Fruit fly (Drosophila melanogaster): ENCODE measurements around the gene mil.

DNA sequence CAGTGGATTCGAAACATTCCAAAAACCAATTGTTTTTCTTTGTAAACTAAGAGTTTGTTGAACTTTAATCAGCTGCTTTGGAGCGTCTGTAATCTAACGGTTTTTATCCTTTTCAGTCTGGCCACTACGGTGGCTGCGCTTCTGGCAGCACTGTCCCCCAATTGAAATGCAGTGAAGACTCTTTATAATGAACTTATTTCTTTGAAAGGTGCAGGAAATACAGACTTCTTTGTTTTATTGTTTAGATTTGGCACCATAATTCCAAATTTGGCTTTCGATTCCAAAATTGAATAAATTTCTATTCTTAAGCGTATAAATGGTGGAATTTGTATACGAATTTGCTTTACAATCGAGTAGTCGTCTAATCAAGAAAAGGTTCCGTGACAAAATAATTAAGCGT is 15.9 kb downstream of the mil start, which contains the start of gene nenya:
- TF ChIP-seq fkh (GFP tag; optimal IDR thresholded peaks at IDR 0.05), result no peak
- TF ChIP-seq Met (GFP tag; optimal IDR thresholded peaks at IDR 0.05), result no peak
- no peak for TF ChIP-seq CG11902 (GFP tag; optimal IDR thresholded peaks at IDR 0.05)
- TF ChIP-seq OdsH (GFP tag; optimal IDR thresholded peaks at IDR 0.05), result no peak
- no peak for TF ChIP-seq Hr38 (GFP tag; optimal IDR thresholded peaks at IDR 0.05)
- TF ChIP-seq Hr39 (GFP tag; optimal IDR thresholded peaks at IDR 0.05), result no peak
- TF ChIP-seq CG11294 (GFP tag; IDR thresholded peaks at IDR 0.05), result no peak
- TF ChIP-seq CG3032 (tag; optimal IDR thresholded peaks at IDR 0.05), result no peak
- TF ChIP-seq lz (GFP tag; optimal IDR thresholded peaks at IDR 0.05), result no peak
- TF ChIP-seq CG31627 (GFP tag; optimal IDR thresholded peaks at IDR 0.05), result no peak
- TF ChIP-seq achi (GFP tag; optimal IDR thresholded peaks at IDR 0.05), result no peak
- TF ChIP-seq esn (GFP tag; optimal IDR thresholded peaks at IDR 0.05), result peak; percentile 5
